Fruit fly (Drosophila melanogaster) whole organism, embryonic: Measurements from ENCODE around the gene pros.
A peak's percentile ranks its signal among the peaks of the same experiment; 100 is the strongest.

Source experiments
- Ada2b ChIP-seq: fragments of 200-800 bp; sonication (Bioruptor generic); IDR thresholded peaks from 2 replicates; pipeline ENCODE4 v1.3.6; 2022; ENCODE audit warnings: missing biosample characterization, missing genetic modification characterization
- Asciz ChIP-seq: fragments of 200-800 bp; sonication (Bioruptor generic); optimal IDR thresholded peaks from 2 replicates; lab custom pipeline; 2017; ENCODE audit warnings: missing biosample characterization, mild to moderate bottlenecking, missing genetic modification characterization, missing genetic modification reagents
- CG10321 ChIP-seq: fragments of 200-800 bp; sonication (Bioruptor generic); IDR thresholded peaks from 2 replicates; pipeline ENCODE4 v1.3.6; 2022; ENCODE audit warnings: missing biosample characterization, missing genetic modification characterization
- CG12236 ChIP-seq: fragments of 200-800 bp; sonication (Bioruptor generic); optimal IDR thresholded peaks from 2 replicates; lab custom pipeline; 2016; ENCODE audit warnings: missing biosample characterization, missing genetic modification characterization
- CG15073 ChIP-seq: fragments of 200-800 bp; sonication (Bioruptor generic); optimal IDR thresholded peaks from 2 replicates; lab custom pipeline; 2016; ENCODE audit warnings: missing biosample characterization, missing genetic modification characterization
- CG17359 ChIP-seq: fragments of 200-800 bp; sonication (Bioruptor generic); optimal IDR thresholded peaks from 3 replicates; lab custom pipeline; 2018; ENCODE audit warnings: missing biosample characterization, mild to moderate bottlenecking, missing genetic modification characterization, moderate library complexity
- CG30403 ChIP-seq: fragments of 200-800 bp; sonication (Bioruptor generic); optimal IDR thresholded peaks from 3 replicates; lab custom pipeline; 2016; ENCODE audit warnings: missing biosample characterization, missing genetic modification characterization
- CG31224 ChIP-seq: fragments of 200-800 bp; sonication (Bioruptor generic); IDR thresholded peaks from 2 replicates; pipeline ENCODE4 v1.3.6; 2022; ENCODE audit warnings: missing biosample characterization, missing genetic modification characterization
- CG4404 ChIP-seq: fragments of 200-800 bp; sonication (Bioruptor generic); IDR thresholded peaks from 2 replicates; pipeline ENCODE4 v1.3.6; 2022; ENCODE audit warnings: missing biosample characterization, missing genetic modification characterization
- CG4617 ChIP-seq: fragments of 200-800 bp; sonication (Bioruptor generic); optimal IDR thresholded peaks from 3 replicates; lab custom pipeline; 2016; ENCODE audit warnings: missing biosample characterization, missing genetic modification characterization, borderline replicate concordance
- CG8478 ChIP-seq: fragments of >200 bp; optimal IDR thresholded peaks from 2 replicates; lab custom pipeline; 2018
- Doc3 ChIP-seq: fragments of 200-800 bp; sonication (Bioruptor generic); IDR thresholded peaks from 3 replicates; pipeline ENCODE4 v1.3.6; 2022; ENCODE audit warnings: missing biosample characterization, missing genetic modification characterization; ENCODE audit not compliant: partially characterized antibody
- E2f1 ChIP-seq: fragments of 200-800 bp; sonication (Bioruptor generic); IDR thresholded peaks from 2 replicates; pipeline ENCODE4 v1.3.6; 2022; ENCODE audit warnings: missing biosample characterization, missing genetic modification characterization
- Gsc ChIP-seq: fragments of 200-800 bp; sonication (Bioruptor generic); IDR thresholded peaks from 2 replicates; pipeline ENCODE4 v1.3.6; 2022; ENCODE audit warnings: missing biosample characterization, missing genetic modification characterization
- H2.0 ChIP-seq: fragments of 200-800 bp; sonication (Bioruptor generic); IDR thresholded peaks from 2 replicates; pipeline ENCODE4 v1.3.6; 2022; ENCODE audit warnings: missing biosample characterization, missing genetic modification characterization
- Hmx ChIP-seq: fragments of 200-800 bp; sonication (Bioruptor generic); optimal IDR thresholded peaks from 2 replicates; lab custom pipeline; 2016; ENCODE audit warnings: missing biosample characterization, missing genetic modification characterization
- Lpt ChIP-seq: fragments of >200 bp; optimal IDR thresholded peaks from 2 replicates; lab custom pipeline; 2018; ENCODE audit warnings: missing biosample characterization, missing genetic modification characterization
- Meics ChIP-seq: fragments of 200-800 bp; sonication (Bioruptor generic); optimal IDR thresholded peaks from 2 replicates; lab custom pipeline; 2017; ENCODE audit warnings: missing biosample characterization, mild to moderate bottlenecking, missing genetic modification characterization
- Nf-YC ChIP-seq: fragments of 200-800 bp; optimal IDR thresholded peaks from 3 replicates; lab custom pipeline; 2019; ENCODE audit warnings: missing biosample characterization, mild to moderate bottlenecking, missing genetic modification characterization, moderate library complexity
- Opbp ChIP-seq: fragments of 200-800 bp; sonication (Bioruptor generic); IDR thresholded peaks from 3 replicates; pipeline ENCODE4 v1.3.6; 2022; ENCODE audit warnings: missing biosample characterization, missing genetic modification characterization; ENCODE audit not compliant: partially characterized antibody
- Xrp1 ChIP-seq: fragments of 200-800 bp; sonication (Bioruptor generic); IDR thresholded peaks from 2 replicates; pipeline ENCODE4 v1.3.6; 2022; ENCODE audit warnings: missing biosample characterization, missing genetic modification characterization
- ab ChIP-seq: fragments of 200-800 bp; sonication (Bioruptor generic); optimal IDR thresholded peaks from 2 replicates; lab custom pipeline; 2016; ENCODE audit warnings: missing biosample characterization, missing genetic modification characterization
- abd-A ChIP-seq: fragments of 200-800 bp; sonication (Bioruptor generic); optimal IDR thresholded peaks from 3 replicates; lab custom pipeline; 2019; ENCODE audit warnings: missing biosample characterization, mild to moderate bottlenecking, missing genetic modification characterization, moderate library complexity
- ase ChIP-seq: fragments of 200-800 bp; sonication (Bioruptor generic); IDR thresholded peaks from 3 replicates; pipeline ENCODE4 v1.3.6; 2022; ENCODE audit warnings: missing biosample characterization, missing genetic modification characterization
- bbx ChIP-seq: fragments of 200-800 bp; sonication (Bioruptor generic); IDR thresholded peaks from 2 replicates; pipeline ENCODE4 v1.3.6; 2022; ENCODE audit warnings: missing biosample characterization, missing genetic modification characterization; ENCODE audit not compliant: partially characterized antibody
- bowl ChIP-seq: fragments of 200-800 bp; sonication (Bioruptor generic); IDR thresholded peaks from 2 replicates; pipeline ENCODE4 v1.3.6; 2022; ENCODE audit warnings: missing biosample characterization, missing genetic modification characterization
- chm ChIP-seq: fragments of 200-800 bp; sonication (Bioruptor generic); IDR thresholded peaks from 2 replicates; pipeline ENCODE4 v1.3.6; 2022; ENCODE audit warnings: missing biosample characterization, missing genetic modification characterization
- ci ChIP-seq: fragments of 200-800 bp; sonication (Bioruptor generic); IDR thresholded peaks from 3 replicates; pipeline ENCODE4 v1.3.6; 2022; ENCODE audit warnings: missing biosample characterization, missing genetic modification characterization
- corto ChIP-seq: fragments of 200-800 bp; sonication (Bioruptor generic); optimal IDR thresholded peaks from 2 replicates; lab custom pipeline; 2016; ENCODE audit warnings: missing biosample characterization, mild to moderate bottlenecking, missing genetic modification characterization, moderate library complexity
- cwo ChIP-seq: fragments of 200-800 bp; sonication (Bioruptor generic); optimal IDR thresholded peaks from 3 replicates; lab custom pipeline; 2017; ENCODE audit warnings: missing biosample characterization, missing genetic modification characterization, mild to moderate bottlenecking, moderate library complexity, missing genetic modification reagents
- dysf ChIP-seq: fragments of 200-800 bp; sonication (Bioruptor generic); IDR thresholded peaks from 3 replicates; pipeline ENCODE4 v1.3.6; 2022; ENCODE audit warnings: missing biosample characterization, missing genetic modification characterization
- ewg ChIP-seq: fragments of 200-800 bp; sonication (Bioruptor generic); optimal IDR thresholded peaks from 3 replicates; lab custom pipeline; 2017; ENCODE audit warnings: mild to moderate bottlenecking, missing biosample characterization, missing genetic modification reagents, missing genetic modification characterization
- fd96Cb ChIP-seq: fragments of 200-800 bp; sonication (Bioruptor generic); optimal IDR thresholded peaks from 2 replicates; lab custom pipeline; 2018; ENCODE audit warnings: missing biosample characterization, mild to moderate bottlenecking, missing genetic modification characterization, moderate library complexity
- gsb ChIP-seq: fragments of 200-800 bp; sonication (Bioruptor generic); IDR thresholded peaks from 2 replicates; pipeline ENCODE4 v1.3.6; 2022; ENCODE audit warnings: missing biosample characterization, missing genetic modification characterization
- kni ChIP-seq: fragments of 200-800 bp; sonication (Bioruptor generic); optimal IDR thresholded peaks from 3 replicates; lab custom pipeline; 2017; ENCODE audit warnings: mild to moderate bottlenecking, missing biosample characterization, missing genetic modification reagents, missing genetic modification characterization
- knrl ChIP-seq: fragments of 200-800 bp; sonication (Bioruptor generic); IDR thresholded peaks from 3 replicates; pipeline ENCODE4 v1.3.6; 2022; ENCODE audit warnings: missing biosample characterization, missing genetic modification characterization; ENCODE audit not compliant: partially characterized antibody
- onecut ChIP-seq: fragments of 200-800 bp; sonication (Bioruptor generic); IDR thresholded peaks from 2 replicates; pipeline ENCODE4 v1.3.6; 2022; ENCODE audit warnings: missing biosample characterization, missing genetic modification characterization
- otp ChIP-seq: fragments of 200-800 bp; sonication (Bioruptor generic); IDR thresholded peaks from 3 replicates; pipeline ENCODE4, ENCODE4 v1.3.6; 2022; ENCODE audit warnings: missing biosample characterization, missing genetic modification characterization
- p53 ChIP-seq: fragments of 200-800 bp; sonication (Bioruptor generic); optimal IDR thresholded peaks from 2 replicates; lab custom pipeline; 2016; ENCODE audit warnings: missing biosample characterization, missing genetic modification characterization
- salm ChIP-seq: fragments of 200-800 bp; sonication (Bioruptor generic); optimal IDR thresholded peaks from 2 replicates; lab custom pipeline; 2018; ENCODE audit warnings: missing biosample characterization, mild to moderate bottlenecking, missing genetic modification characterization
- sc ChIP-seq, 3 experiments: fragments of >200 bp in 2 of 3; fragments of 200-800 bp in 1 of 3; sonication (Bioruptor generic) in 1 of 3; optimal IDR thresholded peaks; 2 replicates in 2 of 3; 3 replicates in 1 of 3; lab custom pipeline; 2017; ENCODE audit warnings: mild to moderate bottlenecking in 1 of 3, missing biosample characterization in 1 of 3, missing genetic modification characterization in 1 of 3, missing genetic modification reagents in 1 of 3
- sd ChIP-seq: fragments of 200-800 bp; sonication (Bioruptor generic); optimal IDR thresholded peaks from 3 replicates; lab custom pipeline; 2018; ENCODE audit warnings: missing biosample characterization, mild to moderate bottlenecking, missing genetic modification characterization, moderate library complexity
- sens ChIP-seq: fragments of 200-800 bp; sonication (Bioruptor generic); peaks from one replicate; lab custom pipeline; 2016; ENCODE audit warnings: missing biosample characterization, missing genetic modification characterization
- shn ChIP-seq: fragments of 200-800 bp; sonication (Bioruptor generic); optimal IDR thresholded peaks from 3 replicates; lab custom pipeline; 2016; ENCODE audit warnings: missing biosample characterization, missing genetic modification characterization
- sob ChIP-seq: fragments of 200-800 bp; sonication (Bioruptor generic); IDR thresholded peaks from 2 replicates; pipeline ENCODE4 v1.3.6; 2022; ENCODE audit warnings: missing biosample characterization, missing genetic modification characterization
- sug ChIP-seq: fragments of 200-800 bp; optimal IDR thresholded peaks from 2 replicates; lab custom pipeline; 2019; ENCODE audit warnings: missing biosample characterization, mild to moderate bottlenecking, missing genetic modification characterization, moderate library complexity
- toy ChIP-seq: fragments of 200-800 bp; sonication (Bioruptor generic); IDR thresholded peaks from 2 replicates; pipeline ENCODE4 v1.3.6; 2022; ENCODE audit warnings: missing biosample characterization, missing genetic modification characterization
- unpg ChIP-seq: fragments of 200-800 bp; sonication (Bioruptor generic); optimal IDR thresholded peaks from 3 replicates; lab custom pipeline; 2018; ENCODE audit warnings: missing biosample characterization, mild to moderate bottlenecking, missing genetic modification characterization, moderate library complexity
- vfl ChIP-seq: fragments of 200-800 bp; sonication (Bioruptor generic); optimal IDR thresholded peaks from 2 replicates; lab custom pipeline; 2016; ENCODE audit warnings: missing biosample characterization, missing genetic modification characterization
- wek ChIP-seq: fragments of 200-800 bp; sonication (Bioruptor generic); optimal IDR thresholded peaks from 3 replicates; lab custom pipeline; 2018; ENCODE audit warnings: missing biosample characterization, mild to moderate bottlenecking, missing genetic modification characterization, moderate library complexity
- yki ChIP-seq: fragments of >200 bp; optimal IDR thresholded peaks from 3 replicates; lab custom pipeline; 2018
- z ChIP-seq: fragments of 200-800 bp; sonication (Bioruptor generic); IDR thresholded peaks from 3 replicates; pipeline ENCODE4 v1.3.6; 2022; ENCODE audit warnings: missing biosample characterization, missing genetic modification characterization

Gene pros

dm6 chr3R:11409667-11410137 is 81.4 kb downstream of the pros start, which contains the start of the genes mgr and Irbp (continued):
- peak; percentile 79 for TF ChIP-seq onecut
- peak; percentile 87 for TF ChIP-seq cwo (GFP tag; lab: Kevin White, UChicago)
- TF ChIP-seq H2.0 (GFP tag; lab: Robert Waterston, UW) = peak; percentile 92
- peak; percentile 47 for TF ChIP-seq CG4617 (GFP tag; lab: Kevin White, UChicago)
- peak; percentile 82 for TF ChIP-seq toy (GFP tag; lab: Robert Waterston, UW)
- TF ChIP-seq otp (GFP tag; lab: Robert Waterston, UW) = peak; percentile 86
- TF ChIP-seq unpg = peak; percentile 96
- TF ChIP-seq Doc3 = peak; percentile 86
- TF ChIP-seq sob = peak; percentile 98
- no peak for TF ChIP-seq corto (GFP tag; lab: Kevin White, UChicago)
- TF ChIP-seq CG4404 = peak; percentile 92
- no peak for TF ChIP-seq sc (optimal IDR thresholded peaks at IDR 0.05; lab: Kevin White, UChicago)
- peak; percentile 84 for TF ChIP-seq sc (GFP tag; optimal IDR thresholded peaks at IDR 0.05; lab: Kevin White, UChicago)
- no peak for TF ChIP-seq Asciz (GFP tag; lab: Kevin White, UChicago)
- TF ChIP-seq chm (GFP tag; lab: Robert Waterston, UW) = peak; percentile 84
- TF ChIP-seq ab = no peak
- peak; percentile 65 for TF ChIP-seq vfl (GFP tag; lab: Kevin White, UChicago)
- TF ChIP-seq Hmx (GFP tag; lab: Kevin White, UChicago) = no peak
- peak; percentile 90 for TF ChIP-seq fd96Cb (tag; lab: Kevin White, UChicago)
- no peak for TF ChIP-seq shn
- TF ChIP-seq p53 = no peak
- TF ChIP-seq ase (GFP tag; lab: Robert Waterston, UW) = peak; percentile 91
- no peak for TF ChIP-seq abd-A (tag; lab: Kevin White, UChicago)
- peak; percentile 83 for TF ChIP-seq ewg (GFP tag; lab: Kevin White, UChicago)
- TF ChIP-seq sd (tag; lab: Kevin White, UChicago) = no peak
- TF ChIP-seq CG17359 (tag; lab: Kevin White, UChicago) = no peak
- no peak for TF ChIP-seq z (GFP tag; lab: Robert Waterston, UW)
- TF ChIP-seq knrl = peak; percentile 91
- peak; percentile 96 for TF ChIP-seq Ada2b (GFP tag; lab: Robert Waterston, UW)
- TF ChIP-seq E2f1 (GFP tag; lab: Robert Waterston, UW) = peak; percentile 95
- no peak for TF ChIP-seq Lpt
- TF ChIP-seq yki (lab: Kevin White, UChicago) = no peak
- TF ChIP-seq CG12236 (GFP tag; lab: Kevin White, UChicago) = no peak
- TF ChIP-seq wek (GFP tag; lab: Kevin White, UChicago) = no peak
- peak; percentile 89 for TF ChIP-seq gsb (GFP tag; lab: Robert Waterston, UW)
- TF ChIP-seq sens (GFP tag; lab: Kevin White, UChicago) = peak; percentile 91
- TF ChIP-seq dysf = peak; percentile 93
- TF ChIP-seq Opbp (GFP tag; lab: Robert Waterston, UW) = peak; percentile 70
- TF ChIP-seq CG31224 (GFP tag; lab: Robert Waterston, UW) = peak; percentile 85
- TF ChIP-seq bbx (GFP tag; lab: Robert Waterston, UW) = peak; percentile 78
- peak; percentile 84 for TF ChIP-seq bowl
- TF ChIP-seq Nf-YC = peak; percentile 77
- no peak for TF ChIP-seq sug (tag; lab: Kevin White, UChicago)
- peak; percentile 78 for TF ChIP-seq salm (tag; lab: Kevin White, UChicago)
- TF ChIP-seq ci (GFP tag; lab: Robert Waterston, UW) = peak; percentile 95
- peak; percentile 92 for TF ChIP-seq CG30403
- TF ChIP-seq CG8478 (lab: Kevin White, UChicago) = no peak
- TF ChIP-seq Xrp1 = peak; percentile 97
- TF ChIP-seq kni (GFP tag; lab: Kevin White, UChicago) = no peak
- peak; percentile 91 for TF ChIP-seq Meics (GFP tag; lab: Kevin White, UChicago)
- peak; percentile 76 for TF ChIP-seq CG10321
- TF ChIP-seq Gsc (GFP tag; lab: Robert Waterston, UW) = peak; percentile 53
- TF ChIP-seq CG15073 = no peak
